Fruit fly (Drosophila melanogaster): ENCODE results near the gene Prosalpha4.

Gene Prosalpha4

DNA sequence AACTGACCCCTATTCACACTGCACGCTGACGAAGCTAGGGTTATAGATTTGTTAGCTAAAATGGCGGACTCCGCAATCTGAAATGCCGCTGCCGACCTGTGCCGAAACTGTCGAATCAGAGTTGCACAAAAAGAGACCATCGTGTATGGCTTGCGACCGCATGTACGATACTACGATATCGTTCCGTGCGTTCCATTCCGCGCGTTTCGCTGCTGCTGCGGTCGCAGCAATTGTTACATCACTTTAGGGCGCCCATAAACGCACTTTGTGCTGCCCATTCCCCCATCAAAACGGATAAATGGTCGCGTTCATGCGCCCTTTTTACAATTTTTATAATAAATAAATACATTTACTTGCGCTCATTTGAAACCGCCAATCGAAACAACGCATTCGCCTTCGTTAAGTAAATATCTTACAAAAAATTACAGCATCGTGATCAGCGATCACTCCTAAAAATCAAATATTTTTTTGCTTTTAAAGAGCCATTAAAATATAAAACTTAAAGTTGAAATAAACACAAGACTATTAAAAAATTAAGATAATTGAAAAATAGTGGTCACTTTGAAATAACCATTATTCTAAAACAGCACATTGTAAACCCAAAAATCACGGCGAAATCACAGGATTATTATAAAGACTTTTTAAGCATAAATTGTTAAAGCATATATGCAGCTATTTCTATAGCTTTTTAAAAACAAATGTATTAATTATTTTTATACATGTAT, 44.3 kb downstream of the Prosalpha4 start, which contains the start of gene Cyp1 (continued):
- peak; percentile 47; the same call in 2 of the 3 replicates for TF ChIP-seq dysf (GFP tag; IDR thresholded peaks at IDR 0.05)
- TF ChIP-seq lov (optimal IDR thresholded peaks at IDR 0.05) = no peak
- peak; percentile 58; the same call in 1 of the 3 replicates for TF ChIP-seq lov (GFP tag; IDR thresholded peaks at IDR 0.05)
- TF ChIP-seq H15 (GFP tag; IDR thresholded peaks at IDR 0.05) = peak; percentile 29; the same call in 1 of the 3 replicates
- no peak for TF ChIP-seq CG11504 (tag; optimal IDR thresholded peaks at IDR 0.05)
- TF ChIP-seq Camta (GFP tag; optimal IDR thresholded peaks at IDR 0.05) = no peak
- peak; percentile 31 for TF ChIP-seq HLHmδ (GFP tag; optimal IDR thresholded peaks at IDR 0.05)
- TF ChIP-seq row (GFP tag; IDR thresholded peaks at IDR 0.05) = peak; percentile 81
- peak; percentile 82 for TF ChIP-seq ato (GFP tag; IDR thresholded peaks at IDR 0.05; ENCODE audit: partially characterized antibody)
- peak; percentile 72 for TF ChIP-seq CG18764 (GFP tag; optimal IDR thresholded peaks at IDR 0.05)
- no peak for TF ChIP-seq trh (GFP tag; optimal IDR thresholded peaks at IDR 0.05)
- peak; percentile 66 for TF ChIP-seq nom (GFP tag; optimal IDR thresholded peaks at IDR 0.05)
- TF ChIP-seq Dad (GFP tag; optimal IDR thresholded peaks at IDR 0.05) = no peak
- no peak for TF ChIP-seq Hmx (GFP tag; optimal IDR thresholded peaks at IDR 0.05)
- TF ChIP-seq kni (GFP tag; optimal IDR thresholded peaks at IDR 0.05) = no peak
- peak; percentile 38 for TF ChIP-seq CG9817 (tag; optimal IDR thresholded peaks at IDR 0.05)
- TF ChIP-seq maf-S (GFP tag; optimal IDR thresholded peaks at IDR 0.05) = no peak
- 0 out of 2 replicates have a peak, but pooled peaks have one; percentile 40 for TF ChIP-seq CG16779 (GFP tag; IDR thresholded peaks at IDR 0.05)
- peak; percentile 69; the same call in 1 of the 2 replicates for TF ChIP-seq sob (GFP tag; IDR thresholded peaks at IDR 0.05)
- peak; percentile 19 for TF ChIP-seq CG7271 (tag; optimal IDR thresholded peaks at IDR 0.05)
- TF ChIP-seq CG17829 (tag; optimal IDR thresholded peaks at IDR 0.05) = peak; percentile 11
- peak; percentile 63 for TF ChIP-seq CG14441 (GFP tag; IDR thresholded peaks at IDR 0.05)
- TF ChIP-seq trem (tag; optimal IDR thresholded peaks at IDR 0.05) = peak; percentile 38
- no peak for TF ChIP-seq CG8089 (GFP tag; optimal IDR thresholded peaks at IDR 0.05)
- peak; percentile 4 for TF ChIP-seq PHDP (tag; optimal IDR thresholded peaks at IDR 0.05)
- peak; percentile 28 for TF ChIP-seq gfzf (GFP tag; optimal IDR thresholded peaks at IDR 0.05)
- peak; percentile 64; the same call in 2 of the 3 replicates for TF ChIP-seq zen2 (GFP tag; IDR thresholded peaks at IDR 0.05; ENCODE audit: partially characterized antibody)

DNA sequence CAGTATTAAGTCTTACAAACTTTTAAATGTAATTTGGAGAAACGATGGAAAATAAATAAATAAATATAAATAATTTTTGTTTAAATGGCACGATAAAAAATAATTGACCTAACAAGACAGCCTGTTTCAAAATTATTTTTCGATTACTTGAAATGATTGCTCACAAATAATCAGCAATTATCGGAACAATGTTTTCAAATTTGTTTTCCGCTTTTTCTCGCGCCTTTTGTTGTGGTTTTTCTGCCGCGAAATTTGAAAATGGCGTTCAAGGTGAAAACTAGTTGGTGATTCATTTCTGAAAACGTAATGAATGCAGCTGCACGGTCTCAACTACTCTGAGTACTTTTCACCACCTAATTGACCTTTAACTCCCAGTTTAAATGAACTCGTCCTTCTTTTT, 45.0 kb downstream of the Prosalpha4 start:
- TF ChIP-seq odd (GFP tag; optimal IDR thresholded peaks at IDR 0.05) (no peak), pfk (GFP tag; optimal IDR thresholded peaks at IDR 0.05) (peak; percentile 75), bbx (GFP tag; IDR thresholded peaks at IDR 0.05; ENCODE audit: partially characterized antibody) (peak; percentile 42; the same call in 1 of the 2 replicates), pzg (GFP tag; optimal IDR thresholded peaks at IDR 0.05) (peak; percentile 29), MESR4 (GFP tag; optimal IDR thresholded peaks at IDR 0.05) (no peak), Sry-δ (GFP tag; optimal IDR thresholded peaks at IDR 0.05) (peak; percentile 1), CG7372 (GFP tag; IDR thresholded peaks at IDR 0.05) (no peak), Atf-2 (GFP tag; optimal IDR thresholded peaks at IDR 0.05) (no peak), fd3F (GFP tag; optimal IDR thresholded peaks at IDR 0.05) (no peak), ham (GFP tag; IDR thresholded peaks at IDR 0.05) (no peak), chn (GFP tag; optimal IDR thresholded peaks at IDR 0.05) (no peak), CG10267 (tag; optimal IDR thresholded peaks at IDR 0.05) (no peak), CG13287 (GFP tag; IDR thresholded peaks at IDR 0.05; ENCODE audit: partially characterized antibody) (peak; percentile 29; the same call in 1 of the 2 replicates), Dp (GFP tag; optimal IDR thresholded peaks at IDR 0.05) (peak; percentile 82), CG17359 (tag; optimal IDR thresholded peaks at IDR 0.05) (no peak), hbn (GFP tag; IDR thresholded peaks at IDR 0.05; ENCODE audit: partially characterized antibody) (0 out of 2 replicates have a peak, but pooled peaks have one; percentile 40), zf30C (GFP tag; optimal IDR thresholded peaks at IDR 0.05) (no peak), CG7745 (tag; optimal IDR thresholded peaks at IDR 0.05) (no peak), BEAF-32 (GFP tag; optimal IDR thresholded peaks at IDR 0.05) (peak; percentile 19), pros (GFP tag; optimal IDR thresholded peaks at IDR 0.05) (no peak), mirr (GFP tag; optimal IDR thresholded peaks at IDR 0.05) (no peak), vnd (GFP tag; IDR thresholded peaks at IDR 0.05; ENCODE audit: partially characterized antibody) (0 out of 3 replicates have a peak, but pooled peaks have one; percentile 31)
